Worm (Caenorhabditis elegans) whole organism, late embryonic: ENCODE data around the gene Y54G2A.16.
A peak's percentile ranks its signal among the peaks of the same experiment; 100 is the strongest.

Source experiments
- F13H6.1 ChIP-seq: sonication (generic microtip); optimal IDR thresholded peaks from 2 replicates; lab custom pipeline; 2016; ENCODE audit warnings: missing genetic modification characterization, missing compliant biosample characterization
- K09A11.1 ChIP-seq: sonication (generic microtip); optimal IDR thresholded peaks from 2 replicates; lab custom pipeline; 2017; ENCODE audit warnings: antibody characterized with exemption, mild to moderate bottlenecking, missing genetic modification characterization, missing compliant biosample characterization; ENCODE audit not compliant: insufficient read depth
- Y22D7AL.16 ChIP-seq: sonication (generic microtip); optimal IDR thresholded peaks from 2 replicates; lab custom pipeline; 2016; ENCODE audit warnings: missing genetic modification characterization, missing compliant biosample characterization
- ahr-1 ChIP-seq: sonication (generic microtip); optimal IDR thresholded peaks from 2 replicates; lab custom pipeline; 2016; ENCODE audit warnings: missing genetic modification characterization, missing compliant biosample characterization
- ceh-14 ChIP-seq: sonication (generic microtip); optimal IDR thresholded peaks from 2 replicates; lab custom pipeline; 2016; ENCODE audit warnings: missing genotype, missing genetic modification characterization, missing compliant biosample characterization
- ceh-19 ChIP-seq: fragments of 200-800 bp; sonication (Bioruptor generic); optimal IDR thresholded peaks from 2 replicates; lab custom pipeline; 2018; ENCODE audit warnings: mild to moderate bottlenecking, missing genetic modification characterization, missing compliant biosample characterization
- ceh-22 ChIP-seq: sonication (generic microtip); optimal IDR thresholded peaks from 2 replicates; lab custom pipeline; 2017; ENCODE audit warnings: missing biosample characterization, missing genetic modification characterization
- ceh-30 ChIP-seq: fragments of 150-350 bp; optimal IDR thresholded peaks from 2 replicates; lab custom pipeline; 2014; ENCODE audit warnings: missing biosample characterization, missing genetic modification characterization
- ceh-31 ChIP-seq: sonication (generic microtip); optimal IDR thresholded peaks from 2 replicates; lab custom pipeline; 2016; ENCODE audit warnings: missing genetic modification characterization, missing compliant biosample characterization
- ceh-34 ChIP-seq: sonication (generic microtip); optimal IDR thresholded peaks from 2 replicates; lab custom pipeline; 2016; ENCODE audit warnings: mild to moderate bottlenecking, missing genetic modification characterization, missing compliant biosample characterization
- ceh-45 ChIP-seq: fragments of 200-800 bp; sonication (Bioruptor generic); IDR thresholded peaks from 2 replicates; pipeline ENCODE4 v1.3.6; 2022; ENCODE audit warnings: missing genetic modification reagents, missing genetic modification characterization, missing compliant biosample characterization
- ceh-48 ChIP-seq: sonication (generic microtip); optimal IDR thresholded peaks from 2 replicates; lab custom pipeline; 2016; ENCODE audit warnings: missing genetic modification characterization, inconsistent platforms, missing compliant biosample characterization
- ceh-9 ChIP-seq: sonication (generic microtip); optimal IDR thresholded peaks from 2 replicates; lab custom pipeline; 2016; ENCODE audit warnings: mild to moderate bottlenecking, missing genetic modification characterization, inconsistent platforms, missing compliant biosample characterization
- che-1 ChIP-seq: sonication (generic microtip); optimal IDR thresholded peaks from 2 replicates; lab custom pipeline; 2016; ENCODE audit warnings: mild to moderate bottlenecking, missing genetic modification characterization, missing compliant biosample characterization
- dmd-4 ChIP-seq: sonication (generic microtip); optimal IDR thresholded peaks from 2 replicates; lab custom pipeline; 2016; ENCODE audit warnings: borderline replicate concordance, missing genetic modification characterization, missing compliant biosample characterization
- dve-1 ChIP-seq: sonication (generic microtip); optimal IDR thresholded peaks from 2 replicates; lab custom pipeline; 2017; ENCODE audit warnings: antibody characterized with exemption, mild to moderate bottlenecking, missing genetic modification characterization, missing compliant biosample characterization
- elt-2 ChIP-seq: sonication (generic microtip); optimal IDR thresholded peaks from 2 replicates; lab custom pipeline; 2016; ENCODE audit warnings: missing genetic modification reagents, missing genetic modification characterization, missing compliant biosample characterization
- ets-4 ChIP-seq: sonication (generic microtip); optimal IDR thresholded peaks from 2 replicates; lab custom pipeline; 2016; ENCODE audit warnings: missing genetic modification characterization, missing compliant biosample characterization
- fkh-6 ChIP-seq: sonication (generic microtip); optimal IDR thresholded peaks from 2 replicates; lab custom pipeline; 2016; ENCODE audit warnings: missing genetic modification characterization, missing compliant biosample characterization
- gmeb-2 ChIP-seq: sonication (generic microtip); optimal IDR thresholded peaks from 2 replicates; lab custom pipeline; 2016; ENCODE audit warnings: missing genetic modification characterization, inconsistent platforms, missing compliant biosample characterization
- hlh-13 ChIP-seq: fragments of 200-800 bp; sonication (Bioruptor generic); optimal IDR thresholded peaks from 2 replicates; lab custom pipeline; 2018; ENCODE audit warnings: mild to moderate bottlenecking, missing genetic modification characterization, missing compliant biosample characterization
- hlh-15 ChIP-seq: sonication (generic microtip); optimal IDR thresholded peaks from 2 replicates; lab custom pipeline; 2016; ENCODE audit warnings: missing genetic modification characterization, missing compliant biosample characterization
- lin-11 ChIP-seq: fragments of 200-800 bp; sonication (Bioruptor generic); optimal IDR thresholded peaks from 2 replicates; lab custom pipeline; 2018; ENCODE audit warnings: mild to moderate bottlenecking, missing genetic modification characterization, missing compliant biosample characterization
- mec-3 ChIP-seq: sonication (generic microtip); optimal IDR thresholded peaks from 2 replicates; lab custom pipeline; 2016; ENCODE audit warnings: borderline replicate concordance, missing genetic modification characterization, missing compliant biosample characterization
- nfya-1 ChIP-seq: sonication (generic microtip); optimal IDR thresholded peaks from 2 replicates; lab custom pipeline; 2017; ENCODE audit warnings: missing genetic modification characterization, mild to moderate bottlenecking, missing compliant biosample characterization, antibody characterized with exemption, moderate library complexity
- nhr-11 ChIP-seq: fragments of 150-350 bp; optimal IDR thresholded peaks from 2 replicates; lab custom pipeline; 2014; ENCODE audit warnings: missing biosample characterization, missing genetic modification characterization
- odd-2 ChIP-seq: sonication (generic microtip); optimal IDR thresholded peaks from 2 replicates; lab custom pipeline; 2017; ENCODE audit warnings: antibody characterized with exemption, mild to moderate bottlenecking, missing genetic modification characterization, missing compliant biosample characterization
- pax-1 ChIP-seq: fragments of 150-350 bp; optimal IDR thresholded peaks from 2 replicates; lab custom pipeline; 2014; ENCODE audit warnings: missing biosample characterization, missing genetic modification characterization
- pha-2 ChIP-seq: sonication (generic microtip); optimal IDR thresholded peaks from 2 replicates; lab custom pipeline; 2017; ENCODE audit warnings: mild to moderate bottlenecking, missing genetic modification characterization, missing compliant biosample characterization
- pha-4 ChIP-seq: fragments of 150-350 bp; optimal IDR thresholded peaks from 2 replicates; lab custom pipeline; 2018; ENCODE audit warnings: missing biosample characterization, missing genetic modification reagents, missing genetic modification characterization
- pqm-1 ChIP-seq: sonication (generic microtip); optimal IDR thresholded peaks from 2 replicates; lab custom pipeline; 2016; ENCODE audit warnings: missing genetic modification characterization, missing compliant biosample characterization
- sdc-2 ChIP-seq: sonication (generic microtip); optimal IDR thresholded peaks from 2 replicates; lab custom pipeline; 2016; ENCODE audit warnings: missing genotype, missing genetic modification characterization, missing compliant biosample characterization
- sox-2 ChIP-seq: fragments of 200-800 bp; sonication (Bioruptor generic); IDR thresholded peaks from 2 replicates; pipeline ENCODE4 v1.3.6; 2022; ENCODE audit warnings: missing genetic modification reagents, missing genetic modification characterization, missing compliant biosample characterization
- syd-9 ChIP-seq: sonication (generic microtip); optimal IDR thresholded peaks from 2 replicates; lab custom pipeline; 2016; ENCODE audit warnings: mild to moderate bottlenecking, missing genetic modification characterization, moderate library complexity, missing compliant biosample characterization
- ttx-3 ChIP-seq: sonication (generic microtip); optimal IDR thresholded peaks from 2 replicates; lab custom pipeline; 2016; ENCODE audit warnings: missing genetic modification reagents, missing genetic modification characterization, missing compliant biosample characterization
- unc-55 ChIP-seq: sonication (generic microtip); optimal IDR thresholded peaks from 2 replicates; lab custom pipeline; 2017; ENCODE audit warnings: missing biosample characterization, missing genetic modification reagents, missing genetic modification characterization
- ztf-16 ChIP-seq: sonication (generic microtip); optimal IDR thresholded peaks from 2 replicates; lab custom pipeline; 2017; ENCODE audit warnings: missing genetic modification characterization, missing compliant biosample characterization

Gene Y54G2A.16

ce11 chrIV:2887245-2887644, 22.6 kb upstream of the Y54G2A.16 start:
- TF ChIP-seq ahr-1 (no peak), ceh-48 (no peak), ceh-19 (no peak), mec-3 (tag; lab: Kevin White, UChicago) (peak; percentile 13), sdc-2 (tag; lab: Kevin White, UChicago) (no peak), ztf-16 (tag; lab: Kevin White, UChicago) (no peak), ceh-22 (tag; lab: Kevin White, UChicago) (no peak), dmd-4 (tag; lab: Kevin White, UChicago) (no peak)

DNA sequence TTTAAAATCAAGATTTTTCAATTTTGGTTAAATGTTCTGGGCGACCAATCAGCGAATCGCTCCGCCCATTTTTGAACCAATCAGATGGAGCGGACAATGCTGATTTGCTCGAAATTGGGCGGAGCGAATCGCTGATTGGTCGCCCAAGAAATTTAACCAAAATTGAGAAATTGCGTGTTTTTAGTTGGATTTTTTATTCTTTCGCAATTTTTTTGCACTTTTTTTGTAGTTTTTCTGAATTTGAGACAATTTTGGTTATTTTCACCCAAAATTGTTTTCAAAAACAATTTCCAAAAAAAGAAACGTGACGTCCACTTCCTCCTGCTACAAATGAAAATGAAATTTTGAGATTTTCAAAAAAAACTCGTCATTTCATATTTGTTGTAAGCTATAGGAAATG, 22.0 kb upstream of the Y54G2A.16 start, which contains the start of gene dml-1:
dml-1 (plus strand) TSS at position 301 of the 400 bp plus-strand sequence.
- peak; percentile 64 for TF ChIP-seq nfya-1 (tag; lab: Kevin White, UChicago)
- no peak for TF ChIP-seq hlh-15 (tag; lab: Kevin White, UChicago)
- TF ChIP-seq sox-2 (GFP tag; lab: Robert Waterston, UW) = no peak
- TF ChIP-seq, all 69 proteins: peak for 1

ce11 chrIV:2885260-2885659, 20.6 kb upstream of the Y54G2A.16 start:
- TF ChIP-seq pax-1 (tag; lab: Kevin White, UChicago) = no peak
- TF ChIP-seq unc-55 = peak; percentile 20
- no peak for TF ChIP-seq pqm-1

DNA sequence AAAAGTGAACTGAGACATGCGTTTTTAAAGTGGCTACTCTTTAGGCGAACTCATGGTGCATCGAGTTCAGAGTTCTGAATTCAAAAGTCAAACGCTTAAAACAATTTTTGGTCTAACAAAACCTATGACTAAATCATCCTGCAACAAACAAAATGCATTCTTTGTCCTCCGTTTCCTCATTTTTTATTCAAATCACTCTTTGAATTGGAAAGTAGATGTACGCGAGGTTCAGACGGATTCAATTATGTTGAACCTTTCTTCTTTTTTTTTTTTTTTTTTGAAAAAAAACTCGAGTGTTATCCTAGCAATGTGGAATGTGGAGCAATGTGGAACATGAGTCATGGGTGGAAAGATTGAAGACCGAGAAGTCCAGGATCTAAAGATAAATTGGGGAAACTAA, 5.9 kb downstream of the Y54G2A.16 start:
- TF ChIP-seq lin-11 = no peak
- no peak for TF ChIP-seq ceh-14
- TF ChIP-seq che-1 (tag; lab: Kevin White, UChicago) = no peak
- TF ChIP-seq pqm-1 = no peak
- no peak for TF ChIP-seq ets-4 (tag; lab: Kevin White, UChicago)
- no peak for TF ChIP-seq ceh-30 (tag; lab: Kevin White, UChicago)

DNA sequence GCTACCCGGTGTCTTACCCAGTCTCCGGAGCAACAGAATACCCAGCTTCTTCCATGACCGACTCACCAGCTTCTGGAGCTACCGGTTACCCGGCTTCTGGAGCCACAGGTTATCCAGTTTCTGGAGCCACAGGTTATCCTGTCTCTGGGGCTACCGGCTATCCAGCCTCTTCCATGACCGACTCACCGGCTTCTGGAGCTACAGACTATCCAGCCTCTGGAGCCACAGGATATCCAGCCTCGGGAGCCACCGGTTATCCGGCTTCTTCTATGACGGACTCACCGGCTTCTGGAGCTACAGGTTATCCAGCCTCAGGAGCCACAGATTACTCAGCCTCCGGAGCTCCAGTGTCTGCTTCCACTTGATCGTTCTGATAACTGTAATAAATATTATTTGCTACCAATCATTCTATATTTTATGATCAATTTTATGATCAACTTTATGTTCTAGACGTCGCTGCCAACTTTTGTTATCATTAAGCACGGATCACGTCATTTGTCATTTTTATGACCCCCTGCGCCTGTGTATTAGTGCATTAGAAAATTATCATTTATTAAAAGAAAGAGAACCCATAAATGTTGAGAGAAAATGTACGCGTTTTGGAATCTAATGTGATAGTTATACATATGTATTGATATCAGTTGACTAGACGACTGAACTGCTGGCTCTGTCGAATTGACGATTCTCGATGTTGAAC, 9.4 kb downstream of the Y54G2A.16 start:
- TF ChIP-seq unc-55 = no peak
- TF ChIP-seq nhr-11 = no peak

DNA sequence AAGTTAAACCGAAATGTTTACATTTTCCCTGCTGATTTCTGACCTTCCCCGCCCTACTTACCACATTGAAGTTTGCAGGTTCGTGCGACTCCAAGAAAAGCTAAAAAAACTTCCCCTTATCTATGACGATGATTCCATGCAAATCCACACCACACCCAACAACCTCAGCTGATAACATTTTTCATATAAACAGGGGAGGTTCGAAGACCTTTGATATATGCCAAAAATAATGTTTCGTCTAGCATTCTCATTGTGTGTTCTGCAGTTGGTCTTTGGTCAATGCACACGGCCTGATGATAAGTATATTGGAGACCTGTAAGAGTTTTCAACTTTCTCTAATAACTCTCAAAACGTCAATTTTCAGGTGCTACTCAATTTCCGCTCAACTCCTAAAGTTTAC, 10.5 kb downstream of the Y54G2A.16 start:
- TF ChIP-seq ceh-34 (tag; lab: Kevin White, UChicago) (no peak), hlh-13 (no peak), gmeb-2 (tag; lab: Kevin White, UChicago) (no peak), ceh-9 (tag; lab: Kevin White, UChicago) (no peak), syd-9 (tag; lab: Kevin White, UChicago) (no peak), ttx-3 (tag; lab: Kevin White, UChicago) (no peak), ets-4 (tag; lab: Kevin White, UChicago) (no peak), ceh-31 (tag; lab: Kevin White, UChicago) (no peak), pqm-1 (no peak), ceh-14 (no peak)

ce11 chrIV:2853164-2853563, 11.5 kb downstream of the Y54G2A.16 start, which contains the start of gene Y54G2A.49:
Y54G2A.49 (minus strand) TSS chrIV:2853264.
- no peak for TF ChIP-seq odd-2 (tag; lab: Kevin White, UChicago)

DNA sequence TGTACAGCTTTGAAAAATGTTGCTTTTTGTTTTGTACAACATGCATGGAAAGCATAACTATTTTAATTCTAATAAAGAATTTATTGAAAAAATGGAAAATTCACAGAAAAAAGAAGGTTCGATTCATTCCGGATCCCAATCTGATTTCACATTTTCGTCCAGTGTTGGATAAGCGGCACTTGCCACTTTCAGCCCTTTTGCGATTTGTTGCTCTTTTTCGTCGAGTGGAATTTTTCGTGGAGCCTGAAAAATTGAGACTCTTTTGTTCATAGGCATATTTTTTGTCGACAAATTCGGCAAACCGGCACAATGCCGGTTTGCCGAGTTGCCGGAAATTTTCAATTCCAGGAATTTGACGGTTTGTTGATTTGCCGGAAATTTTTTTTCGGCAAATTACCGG, 13.0 kb downstream of the Y54G2A.16 start:
- no peak for TF ChIP-seq fkh-6 (tag; lab: Kevin White, UChicago)
- TF ChIP-seq K09A11.1 (tag; lab: Kevin White, UChicago) = no peak
- no peak for TF ChIP-seq ceh-45 (GFP tag; lab: Robert Waterston, UW)
- no peak for TF ChIP-seq elt-2 (tag; lab: Kevin White, UChicago)
- TF ChIP-seq dve-1 (tag; lab: Kevin White, UChicago) = no peak
- no peak for TF ChIP-seq pha-4 (tag; lab: Kevin White, UChicago)
- TF ChIP-seq F13H6.1 (tag; lab: Kevin White, UChicago) = no peak
- TF ChIP-seq pha-2 (tag; lab: Kevin White, UChicago) = no peak
- TF ChIP-seq unc-55 = no peak
- no peak for TF ChIP-seq Y22D7AL.16 (tag; lab: Kevin White, UChicago)
